Worm (Caenorhabditis elegans): ENCODE measurements around the gene amt-4.

The amt-4 gene

DNA sequence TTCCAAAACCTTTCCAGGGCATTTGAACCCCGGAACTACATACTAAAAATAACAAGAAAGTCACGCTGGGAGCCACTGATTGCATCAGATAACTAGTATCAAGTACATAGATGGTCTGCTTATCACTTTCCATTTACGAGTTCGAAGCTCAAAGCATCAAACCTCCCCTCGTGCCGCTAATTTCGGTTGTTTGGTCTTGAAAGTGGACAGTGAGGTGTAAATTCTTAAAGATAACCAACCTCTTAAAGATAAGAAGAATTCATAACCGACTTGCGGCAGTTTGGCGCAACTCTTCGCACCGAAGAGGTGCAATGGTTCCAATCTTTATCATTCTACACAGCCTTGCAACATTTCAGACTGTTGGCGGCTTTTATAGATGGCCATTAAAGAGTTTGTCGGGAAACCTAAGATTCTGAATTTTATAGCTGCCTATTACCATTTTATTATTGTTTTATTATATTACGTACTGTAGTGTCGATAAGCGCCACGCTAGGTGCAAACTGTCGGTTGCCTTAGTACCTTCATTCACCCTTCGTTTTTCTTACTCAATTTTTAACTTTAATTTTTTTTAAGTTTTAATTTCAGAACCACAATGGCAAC lies at the start of gene amt-4:
TSS of gene amt-4 (plus strand) at position 586 of the 600 bp plus-strand sequence.
- TF ChIP-seq aly-1 (tag; optimal IDR thresholded peaks at IDR 0.05) (no peak), ceh-13 (GFP tag; optimal IDR thresholded peaks at IDR 0.05) (no peak), hmbx-1 (tag; optimal IDR thresholded peaks at IDR 0.05) (no peak), F13C5.2 (tag; optimal IDR thresholded peaks at IDR 0.05) (no peak), B0310.2 (tag; optimal IDR thresholded peaks at IDR 0.05) (no peak), ceh-36 (tag; optimal IDR thresholded peaks at IDR 0.05) (no peak), hmg-4 (GFP tag; optimal IDR thresholded peaks at IDR 0.05) (no peak), ama-1 (optimal IDR thresholded peaks at IDR 0.05) (no peak), pes-1 (GFP tag; IDR thresholded peaks at IDR 0.05) (no peak), tbx-37 (GFP tag; conservative IDR thresholded peaks at IDR 0.05) (no peak), flt-1 (GFP tag; IDR thresholded peaks at IDR 0.05) (no peak), scrt-1 (GFP tag; IDR thresholded peaks at IDR 0.05) (no peak), hnd-1 (tag; optimal IDR thresholded peaks at IDR 0.05) (no peak), ets-7 (tag; optimal IDR thresholded peaks at IDR 0.05) (no peak), tbx-11 (GFP tag; IDR thresholded peaks at IDR 0.05) (no peak), tra-4 (tag; optimal IDR thresholded peaks at IDR 0.05) (no peak), sea-1 (GFP tag; conservative IDR thresholded peaks at IDR 0.05) (no peak)

ce11 chrX:4516758-4517157 lies 48.3 kb upstream of the amt-4 start:
- TF ChIP-seq hnd-1 (tag; optimal IDR thresholded peaks at IDR 0.05) (no peak), ets-7 (tag; optimal IDR thresholded peaks at IDR 0.05) (no peak), ceh-36 (tag; optimal IDR thresholded peaks at IDR 0.05) (no peak), aly-1 (tag; optimal IDR thresholded peaks at IDR 0.05) (no peak), hmbx-1 (tag; optimal IDR thresholded peaks at IDR 0.05) (no peak), flt-1 (GFP tag; IDR thresholded peaks at IDR 0.05) (no peak), B0310.2 (tag; optimal IDR thresholded peaks at IDR 0.05) (no peak), hmg-4 (GFP tag; optimal IDR thresholded peaks at IDR 0.05) (no peak), sea-1 (GFP tag; conservative IDR thresholded peaks at IDR 0.05) (no peak)

DNA sequence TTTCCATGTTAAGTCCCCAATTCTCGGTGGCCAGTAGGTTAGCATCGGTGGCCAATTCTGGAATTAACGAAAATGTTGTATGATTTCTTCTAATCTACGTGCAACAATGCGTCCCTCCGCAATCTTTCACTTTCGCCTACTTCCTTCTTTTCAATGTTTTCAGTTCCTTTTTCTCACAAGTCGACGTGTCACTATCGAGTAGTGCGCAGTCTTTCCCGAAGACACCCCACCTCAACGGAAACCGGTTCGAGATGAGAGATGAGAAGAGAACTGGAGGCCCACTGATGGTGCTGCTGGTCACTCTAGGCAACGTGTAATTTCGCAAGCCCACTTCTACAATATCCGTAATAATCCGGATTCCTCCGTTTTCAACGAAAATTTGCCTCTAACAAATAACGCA lies 45.1 kb upstream of the amt-4 start:
- TF ChIP-seq aly-1 (tag; optimal IDR thresholded peaks at IDR 0.05) (no peak), tra-4 (tag; optimal IDR thresholded peaks at IDR 0.05) (no peak), B0310.2 (tag; optimal IDR thresholded peaks at IDR 0.05) (no peak)

ce11 chrX:4521166-4521565 lies 43.9 kb upstream of the amt-4 start:
- TF ChIP-seq pes-1 (GFP tag; IDR thresholded peaks at IDR 0.05) (no peak), ceh-36 (tag; optimal IDR thresholded peaks at IDR 0.05) (no peak), hmbx-1 (tag; optimal IDR thresholded peaks at IDR 0.05) (no peak), tbx-37 (GFP tag; conservative IDR thresholded peaks at IDR 0.05) (no peak), hmg-4 (GFP tag; optimal IDR thresholded peaks at IDR 0.05) (no peak), tbx-11 (GFP tag; IDR thresholded peaks at IDR 0.05) (no peak), tra-4 (tag; optimal IDR thresholded peaks at IDR 0.05) (no peak), aly-1 (tag; optimal IDR thresholded peaks at IDR 0.05) (no peak), hnd-1 (tag; optimal IDR thresholded peaks at IDR 0.05) (no peak), B0310.2 (tag; optimal IDR thresholded peaks at IDR 0.05) (no peak), ama-1 (optimal IDR thresholded peaks at IDR 0.05) (no peak), ets-7 (tag; optimal IDR thresholded peaks at IDR 0.05) (no peak), flt-1 (GFP tag; IDR thresholded peaks at IDR 0.05) (no peak)

DNA sequence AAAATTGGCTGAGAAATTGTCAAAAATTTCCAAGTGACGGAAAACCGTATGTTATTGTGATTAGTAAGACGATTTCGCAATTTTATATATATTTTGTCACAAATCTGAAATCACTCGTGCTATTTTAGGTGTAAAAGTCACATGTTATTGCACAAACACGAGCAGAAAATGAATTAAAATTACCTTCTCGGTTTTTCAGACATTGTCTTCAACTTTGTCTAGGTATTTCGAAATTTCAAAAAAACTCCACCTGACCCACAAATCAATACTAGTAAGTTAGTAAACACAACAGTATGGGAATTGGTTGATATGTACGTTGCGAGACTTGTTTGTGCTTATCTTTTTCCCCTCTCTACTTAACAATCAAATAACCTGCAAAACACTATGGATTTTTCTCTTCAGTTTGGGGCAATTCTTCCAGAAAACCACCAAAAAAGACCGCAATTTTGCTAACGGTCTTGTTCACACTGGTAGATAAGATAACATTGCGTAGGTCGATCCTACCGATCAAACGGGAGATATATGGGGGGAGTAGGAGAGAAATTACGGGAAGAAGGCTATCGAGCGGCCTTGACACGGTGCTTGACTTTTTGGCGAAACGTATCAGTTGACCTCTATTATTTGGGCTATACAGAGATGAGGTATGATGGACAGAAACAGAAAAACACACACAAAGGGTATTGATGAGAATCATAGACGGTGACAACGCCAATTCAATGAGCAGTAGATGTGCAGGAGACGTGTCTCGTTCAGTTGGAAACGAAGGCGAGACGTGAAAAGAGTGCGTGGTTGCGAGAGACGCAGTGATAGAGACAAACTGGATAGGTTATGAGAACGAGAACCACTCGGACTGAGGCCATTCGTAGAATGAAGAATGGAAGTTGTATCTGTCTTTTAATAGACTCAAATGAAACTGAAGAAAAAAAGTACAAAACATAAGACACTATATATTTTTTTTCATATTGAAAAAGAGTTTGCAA lies 43.0 kb upstream of the amt-4 start, which contains the start of gene C07A12.7:
TSS of gene C07A12.7 (minus strand) at position 308 of the 980 bp plus-strand sequence.
- TF ChIP-seq ceh-13 (GFP tag; optimal IDR thresholded peaks at IDR 0.05): no peak
- TF ChIP-seq hmg-4 (GFP tag; optimal IDR thresholded peaks at IDR 0.05): peak; percentile 32
- TF ChIP-seq tbx-37 (GFP tag; conservative IDR thresholded peaks at IDR 0.05): no peak
- TF ChIP-seq tbx-11 (GFP tag; IDR thresholded peaks at IDR 0.05): 0 out of 2 replicates have a peak, but pooled peaks have one; percentile 39
- no peak for TF ChIP-seq aly-1 (tag; optimal IDR thresholded peaks at IDR 0.05)
- TF ChIP-seq ets-7 (tag; optimal IDR thresholded peaks at IDR 0.05): no peak
- no peak for TF ChIP-seq hmbx-1 (tag; optimal IDR thresholded peaks at IDR 0.05)
- TF ChIP-seq flt-1 (GFP tag; IDR thresholded peaks at IDR 0.05): no peak

ce11 chrX:4523315-4523714 lies 41.8 kb upstream of the amt-4 start:
- TF ChIP-seq tbx-37 (GFP tag; conservative IDR thresholded peaks at IDR 0.05) (no peak), ceh-36 (tag; optimal IDR thresholded peaks at IDR 0.05) (no peak), hnd-1 (tag; optimal IDR thresholded peaks at IDR 0.05) (no peak), ceh-13 (GFP tag; optimal IDR thresholded peaks at IDR 0.05) (no peak), sea-1 (GFP tag; conservative IDR thresholded peaks at IDR 0.05) (no peak), ets-7 (tag; optimal IDR thresholded peaks at IDR 0.05) (no peak), ama-1 (optimal IDR thresholded peaks at IDR 0.05) (no peak), B0310.2 (tag; optimal IDR thresholded peaks at IDR 0.05) (no peak), aly-1 (tag; optimal IDR thresholded peaks at IDR 0.05) (no peak), flt-1 (GFP tag; IDR thresholded peaks at IDR 0.05) (no peak)

DNA sequence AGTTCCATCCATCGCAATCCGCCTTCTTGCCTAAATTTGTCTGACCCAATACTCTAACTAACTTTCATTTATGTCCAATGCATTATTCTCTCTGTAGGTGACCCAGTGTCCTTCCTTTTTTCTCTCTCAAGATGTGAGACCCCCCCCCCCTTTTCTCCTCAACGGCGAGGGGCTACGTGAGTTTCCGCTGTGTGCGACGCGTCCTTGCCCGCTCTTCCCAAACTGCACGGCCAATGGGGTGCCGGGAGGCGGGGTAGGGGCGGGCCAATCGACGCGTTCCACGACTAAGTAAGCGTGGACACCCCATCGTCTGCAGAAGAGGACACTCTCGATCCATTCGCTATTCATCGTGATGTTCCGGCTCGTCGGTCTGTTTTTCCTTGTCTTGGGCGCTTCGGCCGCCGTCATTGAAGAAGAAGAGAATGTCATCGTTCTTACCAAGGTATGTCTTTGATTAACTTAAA lies 41.2 kb upstream of the amt-4 start, which contains the start of gene pdi-2:
TSS of gene pdi-2 (plus strand) at position 269 of the 464 bp plus-strand sequence.
- TF ChIP-seq B0310.2 (tag; optimal IDR thresholded peaks at IDR 0.05): peak; percentile 71
- TF ChIP-seq F13C5.2 (tag; optimal IDR thresholded peaks at IDR 0.05): peak; percentile 76
- no peak for TF ChIP-seq hmbx-1 (tag; optimal IDR thresholded peaks at IDR 0.05)
- TF ChIP-seq ets-7 (tag; optimal IDR thresholded peaks at IDR 0.05): no peak
- peak; percentile 40; the same call in 1 of the 2 replicates for TF ChIP-seq flt-1 (GFP tag; IDR thresholded peaks at IDR 0.05)
- 0 out of 2 replicates have a peak, but pooled peaks have one; percentile 20 for TF ChIP-seq sea-1 (GFP tag; conservative IDR thresholded peaks at IDR 0.05)
- TF ChIP-seq aly-1 (tag; optimal IDR thresholded peaks at IDR 0.05): no peak
- TF ChIP-seq pes-1 (GFP tag; IDR thresholded peaks at IDR 0.05): peak; percentile 46
- no peak for TF ChIP-seq ceh-36 (tag; optimal IDR thresholded peaks at IDR 0.05)
- TF ChIP-seq tbx-11 (GFP tag; IDR thresholded peaks at IDR 0.05): no peak
- TF ChIP-seq ceh-13 (GFP tag; optimal IDR thresholded peaks at IDR 0.05): no peak
- no peak for TF ChIP-seq tra-4 (tag; optimal IDR thresholded peaks at IDR 0.05)
- TF ChIP-seq hnd-1 (tag; optimal IDR thresholded peaks at IDR 0.05): no peak
- TF ChIP-seq tbx-37 (GFP tag; conservative IDR thresholded peaks at IDR 0.05): 0 out of 2 replicates have a peak, but pooled peaks have one; percentile 36
- TF ChIP-seq scrt-1 (GFP tag; IDR thresholded peaks at IDR 0.05): peak; percentile 53; the same call in 1 of the 2 replicates
- peak; percentile 32 for TF ChIP-seq ama-1 (optimal IDR thresholded peaks at IDR 0.05)
- peak; percentile 90 for TF ChIP-seq hmg-4 (GFP tag; optimal IDR thresholded peaks at IDR 0.05)

Measured in whole organism, early embryonic.